Worm (Caenorhabditis elegans): Measurements from ENCODE around the gene ham-2.
A peak's percentile ranks its signal among the peaks of the same experiment; 100 is the strongest.

ce11 chrX:4564717-4565316 is 10.3 kb downstream of the ham-2 start, which contains the start of gene amt-4:
- no peak for TF ChIP-seq unc-62 (GFP tag; optimal IDR thresholded peaks at IDR 0.05)
- peak; percentile 62 for TF ChIP-seq pha-4 (tag; optimal IDR thresholded peaks at IDR 0.05)
